Fruit fly (Drosophila melanogaster) whole organism, pupa: Measurements from ENCODE around the gene CG3213.

Experiments used
- CG10348 ChIP-seq: fragments of 200-800 bp; sonication (Bioruptor generic); IDR thresholded peaks from 2 replicates; pipeline ENCODE4 v1.3.6; 2022; ENCODE audit warnings: missing biosample characterization, missing genetic modification characterization
- CG12605 ChIP-seq: fragments of 200-800 bp; sonication (Bioruptor generic); IDR thresholded peaks from 2 replicates; pipeline ENCODE4 v1.3.6; 2022; ENCODE audit warnings: missing biosample characterization, missing genetic modification characterization
- CG13204 ChIP-seq: fragments of 200-800 bp; sonication (Bioruptor generic); optimal IDR thresholded peaks from 2 replicates; lab custom pipeline; 2018; ENCODE audit warnings: missing biosample characterization, mild to moderate bottlenecking, missing genetic modification characterization, moderate library complexity
- CG14655 ChIP-seq: fragments of 200-800 bp; sonication (Bioruptor generic); optimal IDR thresholded peaks from 3 replicates; lab custom pipeline; 2017; ENCODE audit warnings: mild to moderate bottlenecking, missing biosample characterization, missing genetic modification reagents, missing genetic modification characterization
- CG15710 ChIP-seq: fragments of 200-800 bp; sonication (Bioruptor generic); optimal IDR thresholded peaks from 2 replicates; lab custom pipeline; 2018; ENCODE audit warnings: missing biosample characterization, mild to moderate bottlenecking, missing genetic modification characterization, moderate library complexity
- CG17806 ChIP-seq: fragments of 200-800 bp; sonication (Bioruptor generic); optimal IDR thresholded peaks from 2 replicates; lab custom pipeline; 2018; ENCODE audit warnings: missing biosample characterization, mild to moderate bottlenecking, missing genetic modification characterization, moderate library complexity
- CG32121 ChIP-seq: fragments of 200-800 bp; sonication (Bioruptor generic); IDR thresholded peaks from 2 replicates; pipeline ENCODE4 v1.3.6; 2022; ENCODE audit warnings: missing biosample characterization, missing genetic modification characterization
- CG34367 ChIP-seq: fragments of 200-800 bp; sonication (Bioruptor generic); optimal IDR thresholded peaks from 2 replicates; lab custom pipeline; 2018; ENCODE audit warnings: missing biosample characterization, mild to moderate bottlenecking, missing genetic modification characterization
- CG4496 ChIP-seq: fragments of 200-800 bp; sonication (Bioruptor generic); IDR thresholded peaks from 3 replicates; pipeline ENCODE4 v1.3.6; 2022; ENCODE audit warnings: missing biosample characterization, missing genetic modification characterization
- CG8159 ChIP-seq: fragments of 200-800 bp; sonication (Bioruptor generic); optimal IDR thresholded peaks from 3 replicates; lab custom pipeline; 2018; ENCODE audit warnings: missing biosample characterization, mild to moderate bottlenecking, missing genetic modification characterization, moderate library complexity
- CG8301 ChIP-seq: fragments of 200-800 bp; sonication (Bioruptor generic); optimal IDR thresholded peaks from 2 replicates; lab custom pipeline; 2018; ENCODE audit warnings: missing biosample characterization, mild to moderate bottlenecking, missing genetic modification characterization
- CG9948 ChIP-seq: fragments of 200-800 bp; sonication (Bioruptor generic); optimal IDR thresholded peaks from 2 replicates; lab custom pipeline; 2018; ENCODE audit warnings: missing biosample characterization, mild to moderate bottlenecking, missing genetic modification characterization, moderate library complexity
- D1 ChIP-seq: fragments of 200-800 bp; sonication (Bioruptor generic); optimal IDR thresholded peaks from 2 replicates; lab custom pipeline; 2018; ENCODE audit warnings: missing biosample characterization, mild to moderate bottlenecking, missing genetic modification characterization, moderate library complexity
- EcR ChIP-seq: fragments of 200-800 bp; sonication (Bioruptor generic); optimal IDR thresholded peaks from 3 replicates; lab custom pipeline; 2019; ENCODE audit warnings: missing biosample characterization, missing genetic modification characterization, mild to moderate bottlenecking, moderate library complexity, missing genetic modification reagents
- Ets98B ChIP-seq: fragments of 200-800 bp; sonication (Bioruptor generic); IDR thresholded peaks from 2 replicates; pipeline ENCODE4 v1.3.6; 2022; ENCODE audit warnings: missing biosample characterization, missing genetic modification characterization
- Pif1A ChIP-seq: fragments of 200-800 bp; sonication (Bioruptor generic); optimal IDR thresholded peaks from 3 replicates; lab custom pipeline; 2016; ENCODE audit warnings: missing biosample characterization, missing genetic modification characterization
- Pif1B ChIP-seq: fragments of 200-800 bp; sonication (Bioruptor generic); optimal IDR thresholded peaks from 3 replicates; lab custom pipeline; 2016; ENCODE audit warnings: missing biosample characterization, missing genetic modification characterization
- Snoo ChIP-seq: fragments of 200-800 bp; sonication (Bioruptor generic); optimal IDR thresholded peaks from 3 replicates; lab custom pipeline; 2017; ENCODE audit warnings: missing biosample characterization, mild to moderate bottlenecking, missing genetic modification characterization, inconsistent platforms
- fd96Ca ChIP-seq: fragments of 200-800 bp; sonication (Bioruptor generic); IDR thresholded peaks from 3 replicates; pipeline ENCODE4 v1.3.6; 2022; ENCODE audit warnings: missing biosample characterization, missing genetic modification characterization
- gl ChIP-seq: fragments of 200-800 bp; sonication (Bioruptor generic); optimal IDR thresholded peaks from 2 replicates; lab custom pipeline; 2018; ENCODE audit warnings: missing biosample characterization, mild to moderate bottlenecking, missing genetic modification characterization
- rn ChIP-seq: fragments of 200-800 bp; sonication (Bioruptor generic); IDR thresholded peaks from 2 replicates; pipeline ENCODE4 v1.3.6; 2022; ENCODE audit warnings: missing biosample characterization, missing genetic modification characterization

Gene CG3213

dm6 chr2L:3559647-3560046 lies 40.2 kb upstream of the CG3213 start:
- no peak for TF ChIP-seq gl (tag; lab: Kevin White, UChicago)
- TF ChIP-seq CG9948 (tag; lab: Kevin White, UChicago), result peak; percentile 23
- TF ChIP-seq CG13204 (GFP tag; lab: Kevin White, UChicago), result no peak
- TF ChIP-seq rn (GFP tag; lab: Robert Waterston, UW), result no peak
- TF ChIP-seq CG4496 (GFP tag; lab: Robert Waterston, UW), result no peak
- TF ChIP-seq CG15710 (tag; lab: Kevin White, UChicago), result peak; percentile 51
- TF ChIP-seq CG8301, result no peak
- TF ChIP-seq CG17806 (tag; lab: Kevin White, UChicago), result no peak
- TF ChIP-seq CG8159 (tag; lab: Kevin White, UChicago), result peak; percentile 76
- no peak for TF ChIP-seq CG34367 (tag; lab: Kevin White, UChicago)
- no peak for TF ChIP-seq CG14655 (GFP tag; lab: Kevin White, UChicago)
- TF ChIP-seq fd96Ca (GFP tag; lab: Robert Waterston, UW), result no peak
- TF ChIP-seq CG10348 (GFP tag; lab: Robert Waterston, UW), result no peak
- TF ChIP-seq CG32121, result no peak
- TF ChIP-seq EcR (GFP tag; lab: Kevin White, UChicago), result no peak
- TF ChIP-seq D1 (tag; lab: Kevin White, UChicago), result no peak
- TF ChIP-seq Pif1B (GFP tag; lab: Kevin White, UChicago), result no peak

dm6 chr2L:3558299-3558698 lies 38.8 kb upstream of the CG3213 start:
- TF ChIP-seq CG9948 (tag; lab: Kevin White, UChicago) (peak; percentile 39), CG34367 (tag; lab: Kevin White, UChicago) (peak; percentile 12), CG8159 (tag; lab: Kevin White, UChicago) (peak; percentile 61), EcR (GFP tag; lab: Kevin White, UChicago) (no peak), CG17806 (tag; lab: Kevin White, UChicago) (peak; percentile 50)

- TF ChIP-seq gl (tag; lab: Kevin White, UChicago) (peak; percentile 29), CG8301 (peak; percentile 37), Pif1A (peak; percentile 66), CG10348 (GFP tag; lab: Robert Waterston, UW) (no peak), Snoo (tag; lab: Kevin White, UChicago) (no peak), CG14655 (GFP tag; lab: Kevin White, UChicago) (peak; percentile 57), D1 (tag; lab: Kevin White, UChicago) (no peak), CG4496 (GFP tag; lab: Robert Waterston, UW) (0 out of 3 replicates have a peak, but pooled peaks have one; percentile 37), CG34367 (tag; lab: Kevin White, UChicago) (peak; percentile 55), fd96Ca (GFP tag; lab: Robert Waterston, UW) (no peak), Pif1B (GFP tag; lab: Kevin White, UChicago) (peak; percentile 57), CG32121 (no peak), CG9948 (tag; lab: Kevin White, UChicago) (peak; percentile 55), CG12605 (no peak), CG17806 (tag; lab: Kevin White, UChicago) (peak; percentile 57), CG8159 (tag; lab: Kevin White, UChicago) (peak; percentile 66), Ets98B (GFP tag; lab: Robert Waterston, UW) (no peak), EcR (GFP tag; lab: Kevin White, UChicago) (peak; percentile 23), rn (GFP tag; lab: Robert Waterston, UW) (no peak), CG13204 (GFP tag; lab: Kevin White, UChicago) (peak; percentile 17), CG15710 (tag; lab: Kevin White, UChicago) (peak; percentile 67)
- TF ChIP-seq, all 21 proteins: peak for 13
These were observed 38.0 kb upstream of the CG3213 start for dm6 chr2L:3557471-3557870.

dm6 chr2L:3556937-3557336 lies 37.5 kb upstream of the CG3213 start:
- TF ChIP-seq D1 (tag; lab: Kevin White, UChicago), result no peak
- TF ChIP-seq CG15710 (tag; lab: Kevin White, UChicago), result no peak
- no peak for TF ChIP-seq Ets98B (GFP tag; lab: Robert Waterston, UW)
- TF ChIP-seq CG14655 (GFP tag; lab: Kevin White, UChicago), result no peak
- TF ChIP-seq CG32121, result no peak
- no peak for TF ChIP-seq Pif1A
- TF ChIP-seq EcR (GFP tag; lab: Kevin White, UChicago), result no peak
- TF ChIP-seq CG12605, result no peak
- TF ChIP-seq CG34367 (tag; lab: Kevin White, UChicago), result no peak
- no peak for TF ChIP-seq CG9948 (tag; lab: Kevin White, UChicago)
- TF ChIP-seq CG13204 (GFP tag; lab: Kevin White, UChicago), result no peak
- TF ChIP-seq fd96Ca (GFP tag; lab: Robert Waterston, UW), result no peak
- no peak for TF ChIP-seq Snoo (tag; lab: Kevin White, UChicago)
- no peak for TF ChIP-seq CG8301
- no peak for TF ChIP-seq CG8159 (tag; lab: Kevin White, UChicago)
- TF ChIP-seq Pif1B (GFP tag; lab: Kevin White, UChicago), result no peak
- no peak for TF ChIP-seq CG4496 (GFP tag; lab: Robert Waterston, UW)
- TF ChIP-seq gl (tag; lab: Kevin White, UChicago), result no peak

dm6 chr2L:3555408-3556058 lies 36.1 kb upstream of the CG3213 start:
- TF ChIP-seq CG34367 (tag; lab: Kevin White, UChicago) (no peak), CG17806 (tag; lab: Kevin White, UChicago) (no peak)

dm6 chr2L:3553902-3554301 lies 34.5 kb upstream of the CG3213 start:
- no peak for TF ChIP-seq CG12605
- TF ChIP-seq CG14655 (GFP tag; lab: Kevin White, UChicago), result no peak
- TF ChIP-seq fd96Ca (GFP tag; lab: Robert Waterston, UW), result no peak
- TF ChIP-seq D1 (tag; lab: Kevin White, UChicago), result no peak
- TF ChIP-seq rn (GFP tag; lab: Robert Waterston, UW), result no peak
- peak; percentile 55 for TF ChIP-seq Snoo (tag; lab: Kevin White, UChicago)
- TF ChIP-seq CG32121, result no peak
- TF ChIP-seq CG15710 (tag; lab: Kevin White, UChicago), result no peak
- TF ChIP-seq, all 21 proteins: peak for 1
